Fruit fly (Drosophila melanogaster) whole organism, embryonic: Measurements from ENCODE around the gene CG1840.

Experiments used
- Ada2b ChIP-seq: fragments of 200-800 bp; sonication (Bioruptor generic); IDR thresholded peaks from 2 replicates; pipeline ENCODE4 v1.3.6; 2022; ENCODE audit warnings: missing biosample characterization, missing genetic modification characterization
- Asciz ChIP-seq: fragments of 200-800 bp; sonication (Bioruptor generic); optimal IDR thresholded peaks from 2 replicates; lab custom pipeline; 2017; ENCODE audit warnings: missing biosample characterization, mild to moderate bottlenecking, missing genetic modification characterization, missing genetic modification reagents
- BtbVII ChIP-seq: fragments of 200-800 bp; sonication (Bioruptor generic); optimal IDR thresholded peaks from 3 replicates; lab custom pipeline; 2017; ENCODE audit warnings: missing biosample characterization, mild to moderate bottlenecking, missing genetic modification characterization
- Bteb2 ChIP-seq: fragments of 200-800 bp; sonication (Bioruptor generic); optimal IDR thresholded peaks from 2 replicates; lab custom pipeline; 2016; ENCODE audit warnings: missing biosample characterization, missing genetic modification characterization
- C15 ChIP-seq: fragments of 200-800 bp; sonication (Bioruptor generic); IDR thresholded peaks from 3 replicates; pipeline ENCODE4 v1.3.6; 2022; ENCODE audit warnings: missing biosample characterization, missing genetic modification characterization
- CG11504 ChIP-seq: fragments of 200-800 bp; sonication (Bioruptor generic); optimal IDR thresholded peaks from 3 replicates; lab custom pipeline; 2019; ENCODE audit warnings: missing biosample characterization, mild to moderate bottlenecking, missing genetic modification characterization, moderate library complexity
- CG12391 ChIP-seq: fragments of 200-800 bp; sonication (Bioruptor generic); optimal IDR thresholded peaks from 3 replicates; lab custom pipeline; 2018; ENCODE audit warnings: missing biosample characterization, mild to moderate bottlenecking, missing genetic modification characterization, moderate library complexity
- CG15696 ChIP-seq: fragments of 200-800 bp; sonication (Bioruptor generic); optimal IDR thresholded peaks from 2 replicates; lab custom pipeline; 2019; ENCODE audit warnings: missing biosample characterization, mild to moderate bottlenecking, missing genetic modification characterization, moderate library complexity
- CG17359 ChIP-seq: fragments of 200-800 bp; sonication (Bioruptor generic); optimal IDR thresholded peaks from 3 replicates; lab custom pipeline; 2018; ENCODE audit warnings: missing biosample characterization, mild to moderate bottlenecking, missing genetic modification characterization, moderate library complexity
- CG17568 ChIP-seq: fragments of 200-800 bp; sonication (Bioruptor generic); optimal IDR thresholded peaks from 2 replicates; lab custom pipeline; 2018; ENCODE audit warnings: missing biosample characterization, mild to moderate bottlenecking, missing genetic modification characterization, moderate library complexity
- CG2116 ChIP-seq: fragments of 200-800 bp; sonication (Bioruptor generic); optimal IDR thresholded peaks from 3 replicates; lab custom pipeline; 2018; ENCODE audit warnings: missing biosample characterization, mild to moderate bottlenecking, missing genetic modification characterization
- CG2712 ChIP-seq: fragments of 200-800 bp; optimal IDR thresholded peaks from 3 replicates; lab custom pipeline; 2019; ENCODE audit warnings: missing biosample characterization, mild to moderate bottlenecking, missing genetic modification characterization, moderate library complexity
- CG30020 ChIP-seq: fragments of 200-800 bp; optimal IDR thresholded peaks from 2 replicates; lab custom pipeline; 2019; ENCODE audit warnings: missing biosample characterization, mild to moderate bottlenecking, missing genetic modification characterization, moderate library complexity
- CG31441 ChIP-seq: fragments of 200-800 bp; sonication (Bioruptor generic); IDR thresholded peaks from 2 replicates; pipeline ENCODE4 v1.3.6; 2022; ENCODE audit warnings: missing biosample characterization, missing genetic modification characterization
- CG3163 ChIP-seq: fragments of 200-800 bp; sonication (Bioruptor generic); optimal IDR thresholded peaks from 3 replicates; lab custom pipeline; 2016; ENCODE audit warnings: missing biosample characterization, missing genetic modification characterization
- CG4617 ChIP-seq: fragments of 200-800 bp; sonication (Bioruptor generic); optimal IDR thresholded peaks from 3 replicates; lab custom pipeline; 2016; ENCODE audit warnings: missing biosample characterization, missing genetic modification characterization, borderline replicate concordance
- CG4730 ChIP-seq: fragments of 200-800 bp; sonication (Bioruptor generic); IDR thresholded peaks from 2 replicates; pipeline ENCODE4 v1.3.6; 2022; ENCODE audit warnings: missing biosample characterization, missing genetic modification characterization
- CG4820 ChIP-seq: fragments of 200-800 bp; sonication (Bioruptor generic); optimal IDR thresholded peaks from 3 replicates; lab custom pipeline; 2016; ENCODE audit warnings: missing biosample characterization, missing genetic modification characterization
- CG4854 ChIP-seq: fragments of 200-800 bp; sonication (Bioruptor generic); optimal IDR thresholded peaks from 2 replicates; lab custom pipeline; 2016; ENCODE audit warnings: missing biosample characterization, missing genetic modification characterization, inconsistent platforms
- CG5245 ChIP-seq: fragments of 200-800 bp; sonication (Bioruptor generic); optimal IDR thresholded peaks from 3 replicates; lab custom pipeline; 2016; ENCODE audit warnings: missing biosample characterization, missing genetic modification characterization
- CG8359 ChIP-seq: fragments of 200-800 bp; sonication (Bioruptor generic); optimal IDR thresholded peaks from 2 replicates; lab custom pipeline; 2017; ENCODE audit warnings: missing biosample characterization, mild to moderate bottlenecking, missing genetic modification characterization, borderline replicate concordance
- CG8478 ChIP-seq: fragments of >200 bp; optimal IDR thresholded peaks from 2 replicates; lab custom pipeline; 2018
- CG8765 ChIP-seq: fragments of 200-800 bp; sonication (Bioruptor generic); IDR thresholded peaks from 2 replicates; pipeline ENCODE4 v1.3.6; 2022; ENCODE audit warnings: missing biosample characterization, missing genetic modification characterization
- CG8924 ChIP-seq: fragments of 200-800 bp; optimal IDR thresholded peaks from 3 replicates; lab custom pipeline; 2019; ENCODE audit warnings: missing biosample characterization, mild to moderate bottlenecking, missing genetic modification characterization, moderate library complexity
- Deaf1 ChIP-seq: fragments of 200-800 bp; optimal IDR thresholded peaks from 3 replicates; lab custom pipeline; 2019; ENCODE audit warnings: missing biosample characterization, mild to moderate bottlenecking, missing genetic modification characterization, moderate library complexity
- Dll ChIP-seq: fragments of 200-800 bp; sonication (Bioruptor generic); IDR thresholded peaks from 4 replicates; pipeline ENCODE4 v1.3.6; 2022; ENCODE audit warnings: missing biosample characterization, missing genetic modification characterization; ENCODE audit not compliant: partially characterized antibody
- Fer2 ChIP-seq: fragments of 200-800 bp; sonication (Bioruptor generic); optimal IDR thresholded peaks from 2 replicates; lab custom pipeline; 2018; ENCODE audit warnings: missing biosample characterization, mild to moderate bottlenecking, missing genetic modification characterization, moderate library complexity
- Kr ChIP-seq: fragments of 200-800 bp; sonication (Bioruptor generic); optimal IDR thresholded peaks from 2 replicates; lab custom pipeline; 2017; ENCODE audit warnings: missing biosample characterization, mild to moderate bottlenecking, missing genetic modification characterization
- Med ChIP-seq: fragments of 200-800 bp; sonication (Bioruptor generic); peaks from one replicate; lab custom pipeline; 2016; ENCODE audit warnings: missing biosample characterization, missing genetic modification characterization, mild to moderate bottlenecking, inconsistent platforms, moderate library complexity
- Oaz ChIP-seq: fragments of 200-800 bp; sonication (Bioruptor generic); IDR thresholded peaks from 2 replicates; pipeline ENCODE4 v1.3.6; 2022; ENCODE audit warnings: missing biosample characterization, missing genetic modification characterization
- Optix ChIP-seq: fragments of 200-800 bp; sonication (Bioruptor generic); IDR thresholded peaks from 3 replicates; pipeline ENCODE4 v1.3.6; 2022; ENCODE audit warnings: missing biosample characterization, missing genetic modification characterization
- Trl ChIP-seq, 3 experiments: fragments of >200 bp in 2 of 3; fragments of 200-800 bp in 1 of 3; sonication (Bioruptor generic) in 1 of 3; optimal IDR thresholded peaks; 2 replicates in 1 of 3; 3 replicates in 2 of 3; lab custom pipeline; 2016 to 2017; ENCODE audit warnings: missing biosample characterization in 1 of 3, missing genetic modification characterization in 1 of 3
- ac ChIP-seq: fragments of 200-800 bp; sonication (Bioruptor generic); optimal IDR thresholded peaks from 3 replicates; lab custom pipeline; 2017; ENCODE audit warnings: missing biosample characterization, mild to moderate bottlenecking, missing genetic modification characterization
- bigmax ChIP-seq: fragments of 200-800 bp; sonication (Bioruptor generic); optimal IDR thresholded peaks from 2 replicates; lab custom pipeline; 2018; ENCODE audit warnings: missing biosample characterization, mild to moderate bottlenecking, missing genetic modification characterization
- cas ChIP-seq: fragments of 200-800 bp; sonication (Bioruptor generic); IDR thresholded peaks from 2 replicates; pipeline ENCODE4 v1.3.6; 2022; ENCODE audit warnings: missing biosample characterization, missing genetic modification characterization
- eyg ChIP-seq: fragments of 200-800 bp; sonication (Bioruptor generic); optimal IDR thresholded peaks from 3 replicates; lab custom pipeline; 2016; ENCODE audit warnings: missing biosample characterization, missing genetic modification characterization
- fd3F ChIP-seq: fragments of 200-800 bp; sonication (Bioruptor generic); optimal IDR thresholded peaks from 2 replicates; lab custom pipeline; 2018; ENCODE audit warnings: missing biosample characterization, mild to moderate bottlenecking, missing genetic modification characterization, moderate library complexity
- ftz-f1 ChIP-seq: fragments of 200-800 bp; sonication (Bioruptor generic); optimal IDR thresholded peaks from 2 replicates; lab custom pipeline; 2016; ENCODE audit warnings: missing biosample characterization, missing genetic modification characterization
- gem ChIP-seq: fragments of 200-800 bp; sonication (Bioruptor generic); optimal IDR thresholded peaks from 2 replicates; lab custom pipeline; 2019; ENCODE audit warnings: missing biosample characterization, mild to moderate bottlenecking, missing genetic modification characterization, moderate library complexity
- gt ChIP-seq: fragments of 200-800 bp; sonication (Bioruptor generic); IDR thresholded peaks from 2 replicates; pipeline ENCODE4 v1.3.6; 2022; ENCODE audit warnings: missing biosample characterization, missing genetic modification characterization
- h ChIP-seq: fragments of >200 bp; optimal IDR thresholded peaks from 2 replicates; lab custom pipeline; 2017
- hbn ChIP-seq: fragments of 200-800 bp; sonication (Bioruptor generic); IDR thresholded peaks from 2 replicates; pipeline ENCODE4 v1.3.6; 2022; ENCODE audit warnings: missing biosample characterization, missing genetic modification characterization; ENCODE audit not compliant: partially characterized antibody
- jumu ChIP-seq: fragments of 200-800 bp; sonication (Bioruptor generic); optimal IDR thresholded peaks from 3 replicates; lab custom pipeline; 2016; ENCODE audit warnings: missing biosample characterization, missing genetic modification characterization
- kah ChIP-seq: fragments of 200-800 bp; sonication (Bioruptor generic); optimal IDR thresholded peaks from 2 replicates; lab custom pipeline; 2018; ENCODE audit warnings: missing biosample characterization, mild to moderate bottlenecking, missing genetic modification characterization
- row ChIP-seq: fragments of 200-800 bp; sonication (Bioruptor generic); IDR thresholded peaks from 3 replicates; pipeline ENCODE4 v1.3.6; 2022; ENCODE audit warnings: missing biosample characterization, missing genetic modification characterization
- seq ChIP-seq: fragments of 200-800 bp; sonication (Bioruptor generic); IDR thresholded peaks from 2 replicates; pipeline ENCODE4 v1.3.6; 2022; ENCODE audit warnings: missing biosample characterization, missing genetic modification characterization
- shn ChIP-seq: fragments of 200-800 bp; sonication (Bioruptor generic); optimal IDR thresholded peaks from 3 replicates; lab custom pipeline; 2016; ENCODE audit warnings: missing biosample characterization, missing genetic modification characterization
- sqz ChIP-seq: fragments of 200-800 bp; sonication (Bioruptor generic); optimal IDR thresholded peaks from 3 replicates; lab custom pipeline; 2018; ENCODE audit warnings: missing biosample characterization, mild to moderate bottlenecking, missing genetic modification characterization
- tap ChIP-seq: fragments of 200-800 bp; optimal IDR thresholded peaks from 3 replicates; lab custom pipeline; 2019; ENCODE audit warnings: missing biosample characterization, mild to moderate bottlenecking, missing genetic modification characterization, moderate library complexity
- ttk ChIP-seq: fragments of 200-800 bp; sonication (Bioruptor generic); IDR thresholded peaks from 2 replicates; pipeline ENCODE4 v2.1.2; 2022; ENCODE audit warnings: missing biosample characterization, missing genetic modification characterization
- tup ChIP-seq: fragments of 200-800 bp; sonication (Bioruptor generic); optimal IDR thresholded peaks from 2 replicates; lab custom pipeline; 2016; ENCODE audit warnings: missing biosample characterization, mild to moderate bottlenecking, missing genetic modification characterization, moderate library complexity

The CG1840 gene

dm6 chrX:11920959-11921358, 32.8 kb downstream of the CG1840 start (continued):
- TF ChIP-seq CG8765 (GFP tag; lab: Robert Waterston, UW) = 0 out of 2 replicates have a peak, but pooled peaks have one; percentile 18
- TF ChIP-seq C15 (GFP tag; lab: Robert Waterston, UW) = peak; percentile 62; the same call in 1 of the 3 replicates
- TF ChIP-seq bigmax = no peak
- peak; percentile 95 for TF ChIP-seq CG8924 (tag; lab: Kevin White, UChicago)
- TF ChIP-seq ac = no peak
- no peak for TF ChIP-seq h
- peak; percentile 96 for TF ChIP-seq CG2712 (tag; lab: Kevin White, UChicago)
- TF ChIP-seq CG4820 (GFP tag; lab: Kevin White, UChicago) = peak; percentile 76
- peak; percentile 84 for TF ChIP-seq CG4730
- peak; percentile 81 for TF ChIP-seq Ada2b (GFP tag; lab: Robert Waterston, UW)
- TF ChIP-seq eyg (GFP tag; lab: Kevin White, UChicago) = peak; percentile 71
- TF ChIP-seq CG8359 (GFP tag; lab: Kevin White, UChicago) = peak; percentile 74
- TF ChIP-seq Kr (GFP tag; lab: Kevin White, UChicago) = no peak
- peak; percentile 86 for TF ChIP-seq seq (GFP tag; lab: Robert Waterston, UW)
- peak; percentile 94 for TF ChIP-seq CG11504 (tag; lab: Kevin White, UChicago)
- peak; percentile 81 for TF ChIP-seq BtbVII (GFP tag; lab: Kevin White, UChicago)
- peak; percentile 92 for TF ChIP-seq CG12391 (tag; lab: Kevin White, UChicago)
- peak; percentile 92 for TF ChIP-seq row
- peak; percentile 46 for TF ChIP-seq jumu (GFP tag; lab: Kevin White, UChicago)
- peak; percentile 61 for TF ChIP-seq Bteb2 (GFP tag; lab: Kevin White, UChicago)
- peak; percentile 96 for TF ChIP-seq CG31441
- no peak for TF ChIP-seq Optix (GFP tag; lab: Robert Waterston, UW)
- peak; percentile 87 for TF ChIP-seq ttk
- peak; percentile 77 for TF ChIP-seq sqz (GFP tag; lab: Kevin White, UChicago)
- TF ChIP-seq Fer2 (tag; lab: Kevin White, UChicago) = peak; percentile 78
- TF ChIP-seq tup = no peak
- peak; percentile 87 for TF ChIP-seq fd3F (GFP tag; lab: Kevin White, UChicago)
- TF ChIP-seq Asciz (GFP tag; lab: Kevin White, UChicago) = peak; percentile 89
- TF ChIP-seq CG4617 = peak; percentile 46
- peak; percentile 63 for TF ChIP-seq CG2116 (GFP tag; lab: Kevin White, UChicago)
- TF ChIP-seq CG30020 (tag; lab: Kevin White, UChicago) = peak; percentile 72
- peak; percentile 86 for TF ChIP-seq CG17568
- TF ChIP-seq kah (GFP tag; lab: Kevin White, UChicago) = peak; percentile 82
- TF ChIP-seq Deaf1 = peak; percentile 72
- peak; percentile 34 for TF ChIP-seq CG3163 (GFP tag; lab: Kevin White, UChicago)
- peak; percentile 88 for TF ChIP-seq tap (tag; lab: Kevin White, UChicago)
- peak; percentile 33 to 64 for TF ChIP-seq Trl (optimal IDR thresholded peaks at IDR 0.05; lab: Kevin White, UChicago)
- TF ChIP-seq Trl (GFP tag; optimal IDR thresholded peaks at IDR 0.05; lab: Kevin White, UChicago) = peak; percentile 69
- peak; percentile 80 for TF ChIP-seq cas (GFP tag; lab: Robert Waterston, UW)
- no peak for TF ChIP-seq ftz-f1 (GFP tag; lab: Kevin White, UChicago)
- no peak for TF ChIP-seq CG8478
- peak; percentile 95 for TF ChIP-seq gem (tag; lab: Kevin White, UChicago)
- TF ChIP-seq gt (GFP tag; lab: Robert Waterston, UW) = 0 out of 2 replicates have a peak, but pooled peaks have one; percentile 34
- peak; percentile 65 for TF ChIP-seq CG4854 (GFP tag; lab: Kevin White, UChicago)
- TF ChIP-seq Oaz (GFP tag; lab: Robert Waterston, UW) = peak; percentile 60
- no peak for TF ChIP-seq hbn (GFP tag; lab: Robert Waterston, UW)
- no peak for TF ChIP-seq Dll (GFP tag; lab: Robert Waterston, UW)
- peak; percentile 63 for TF ChIP-seq shn (GFP tag; lab: Kevin White, UChicago)
- peak; percentile 58 for TF ChIP-seq CG15696 (tag; lab: Kevin White, UChicago)
- peak; percentile 93 for TF ChIP-seq Med (GFP tag; lab: Kevin White, UChicago)
- peak; percentile 64 for TF ChIP-seq CG5245 (GFP tag; lab: Kevin White, UChicago)
- peak; percentile 93 for TF ChIP-seq CG17359 (tag; lab: Kevin White, UChicago)
